Fruit fly (Drosophila melanogaster) Kc167 (cell line): Measurements from ENCODE around the gene Spt6.

Experiments
- Myc ChIP-seq: fragments of >200 bp; optimal IDR thresholded peaks from 2 replicates; lab custom pipeline; 2017; ENCODE audit warnings: missing external identifiers
- Sin3A ChIP-seq: fragments of >200 bp; optimal IDR thresholded peaks from 2 replicates; lab custom pipeline; 2018; ENCODE audit warnings: missing external identifiers
- h ChIP-seq: fragments of >200 bp; optimal IDR thresholded peaks from 3 replicates; lab custom pipeline; 2018; ENCODE audit warnings: missing external identifiers
- insv ChIP-seq: fragments of >200 bp; optimal IDR thresholded peaks from 3 replicates; lab custom pipeline; 2018; ENCODE audit warnings: missing external identifiers
- psq ChIP-seq: fragments of >200 bp; optimal IDR thresholded peaks from 2 replicates; lab custom pipeline; 2017; ENCODE audit warnings: missing external identifiers
- ttk ChIP-seq: sonication (Bioruptor generic); optimal IDR thresholded peaks from 2 replicates; lab custom pipeline; 2017; ENCODE audit warnings: missing external identifiers

- TF ChIP-seq ttk (lab: Kevin White, UChicago) (no peak), psq (lab: Kevin White, UChicago) (no peak), insv (no peak), Sin3A (lab: Kevin White, UChicago) (no peak), h (lab: Kevin White, UChicago) (no peak), Myc (no peak)
Observed at dm6 chrX:6263614-6264130, 3.9 kb upstream of the Spt6 start.
